Worm (Caenorhabditis elegans): ENCODE data around the gene mig-32.

- no peak for TF ChIP-seq nhr-232 (tag; optimal IDR thresholded peaks at IDR 0.05)
- TF ChIP-seq hlh-8 (tag; optimal IDR thresholded peaks at IDR 0.05), result no peak
Measured at ce11 chrIV:12075497-12075896, 16.5 kb downstream of the mig-32 start, which contains the start of gene K08E4.7.
